Worm (Caenorhabditis elegans): ENCODE measurements around the gene F14D2.8.

Gene F14D2.8

DNA sequence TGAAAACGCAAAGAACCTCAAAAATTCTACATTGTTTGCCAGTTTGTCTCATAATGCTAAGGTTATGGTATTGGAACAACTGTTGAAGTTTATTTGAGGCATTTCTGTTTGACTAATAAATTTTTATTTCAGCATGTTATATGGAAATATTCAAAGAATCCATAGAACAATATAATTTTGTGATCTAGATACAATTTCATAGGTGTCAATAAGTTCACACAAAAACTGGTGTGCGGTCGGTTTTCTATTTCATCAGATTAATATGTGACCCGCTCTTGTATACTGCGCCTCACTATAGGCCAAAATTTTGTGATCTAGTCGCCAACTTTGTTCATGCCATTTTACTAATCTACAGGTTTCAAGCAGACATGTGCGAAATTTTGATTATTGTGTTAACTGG lies 50.2 kb downstream of the F14D2.8 start, which contains the start of gene btb-22:
Gene btb-22 (plus strand): TSS at position 301 of the 400 bp plus-strand sequence.
- TF ChIP-seq pha-4 (tag; optimal IDR thresholded peaks at IDR 0.05) = no peak
- TF ChIP-seq lsy-2 (tag; optimal IDR thresholded peaks at IDR 0.05) = no peak
- TF ChIP-seq nhr-28 (tag; optimal IDR thresholded peaks at IDR 0.05) = no peak
- no peak for TF ChIP-seq ztf-11 (tag; optimal IDR thresholded peaks at IDR 0.05)
- TF ChIP-seq tbx-8 (GFP tag; optimal IDR thresholded peaks at IDR 0.05) = no peak
- TF ChIP-seq mab-5 (tag; optimal IDR thresholded peaks at IDR 0.05) = no peak

DNA sequence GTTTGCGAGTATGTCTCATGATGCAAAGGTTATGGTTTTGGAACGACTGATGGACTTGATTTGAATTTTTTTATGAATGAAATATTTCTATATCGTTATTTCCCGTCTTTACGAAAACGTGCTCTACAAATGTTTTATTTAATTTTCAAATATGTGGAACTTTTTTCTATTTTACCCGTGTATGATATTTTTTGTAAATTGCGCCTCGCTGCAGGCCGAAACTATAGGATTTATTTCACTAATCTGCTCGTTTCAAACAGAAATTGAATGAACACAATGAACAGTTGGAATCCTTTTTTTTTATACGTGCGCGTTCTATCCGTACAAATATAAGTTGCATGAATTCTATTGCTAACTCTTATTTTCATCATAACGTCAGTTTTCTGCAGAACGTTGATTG lies 51.8 kb downstream of the F14D2.8 start, which contains the start of gene btb-18:
Gene btb-18 (plus strand): TSS at position 301 of the 400 bp plus-strand sequence.
- TF ChIP-seq nhr-2 (tag; optimal IDR thresholded peaks at IDR 0.05) (no peak), ham-2 (GFP tag; optimal IDR thresholded peaks at IDR 0.05) (no peak), elt-1 (tag; optimal IDR thresholded peaks at IDR 0.05; ENCODE audit: borderline replicate concordance, insufficient read depth) (no peak), nhr-28 (tag; optimal IDR thresholded peaks at IDR 0.05) (no peak), flh-1 (GFP tag; optimal IDR thresholded peaks at IDR 0.05) (no peak), lsy-2 (tag; optimal IDR thresholded peaks at IDR 0.05) (no peak), sem-2 (GFP tag; optimal IDR thresholded peaks at IDR 0.05) (no peak), unc-62 (GFP tag; optimal IDR thresholded peaks at IDR 0.05) (no peak), ceh-39 (tag; optimal IDR thresholded peaks at IDR 0.05) (no peak)

All from whole organism, mixed stage, embryonic.